3 worm cellular contexts compared by ENCODE assay signal in the genomic region with DNA sequence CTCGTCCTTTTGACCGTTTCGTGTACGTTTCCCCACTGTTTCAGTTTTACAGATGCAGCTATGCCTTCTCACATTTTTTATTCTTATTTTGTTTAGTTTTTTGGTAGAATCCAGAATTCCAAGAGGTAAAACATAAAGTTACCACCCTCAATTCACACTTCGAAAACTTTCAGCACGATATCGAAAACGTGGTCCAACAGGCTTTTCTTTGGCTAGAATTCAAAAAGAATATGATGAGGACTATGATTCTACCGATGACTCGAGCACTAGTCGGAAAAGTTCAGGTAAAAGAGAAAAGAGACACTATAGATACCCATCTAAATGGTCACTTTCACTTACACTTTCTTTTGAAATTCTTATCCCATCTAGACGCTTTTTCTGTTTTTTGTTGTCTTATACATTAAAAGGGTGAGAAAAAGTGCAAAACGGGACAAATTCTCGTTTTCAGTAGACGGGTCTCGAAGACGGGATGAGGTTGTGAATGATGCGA.
TF ChIP-seq lines count a peak whose summit lies in the region.

Gene M05D6.9, plus strand, starts transcription at position 51 of the 490 bp plus-strand sequence.

TF ChIP-seq in whole organism, L1 larva, 84 proteins besides CTCF, POLR2A, EP300 and RAD21:
- TF ChIP-seq blmp-1 (tag; optimal IDR thresholded peaks at IDR 0.05; lab: Kevin White, UChicago): peak; percentile 64
- TF ChIP-seq egl-13 (tag; optimal IDR thresholded peaks at IDR 0.05; lab: Kevin White, UChicago): no peak

TF ChIP-seq in whole organism, L2 larva, 48 proteins besides CTCF, POLR2A, EP300 and RAD21:
- peak; percentile 75 for TF ChIP-seq blmp-1 (tag; optimal IDR thresholded peaks at IDR 0.05; lab: Kevin White, UChicago; ENCODE audit: insufficient read depth)
- TF ChIP-seq egl-27 (tag; optimal IDR thresholded peaks at IDR 0.05; lab: Kevin White, UChicago): no peak
TF ChIP-seq in whole organism, L2 larva: peak in this region for 1.

TF ChIP-seq in whole organism, L3 larva, 47 proteins besides CTCF, POLR2A, EP300 and RAD21:
- TF ChIP-seq nhr-25 (tag; optimal IDR thresholded peaks at IDR 0.05; lab: Kevin White, UChicago) (peak; percentile 1), elt-1 (tag; optimal IDR thresholded peaks at IDR 0.05; lab: Kevin White, UChicago) (peak; percentile 51), tbx-2 (tag; optimal IDR thresholded peaks at IDR 0.05; lab: Kevin White, UChicago) (no peak)

Comparison
In these comparisons a context has a peak if more than half of its experiments do, and no peak if none do; other contexts are left out.
1. Of the 22 proteins assayed by ChIP-seq in both whole organism, L1 larva and whole organism, L2 larva: peak only in whole organism, L1 larva: none; only in whole organism, L2 larva: none; in both: blmp-1; in neither: 21.